Worm (Caenorhabditis elegans) whole organism, midembryonic: ENCODE data around the gene ZC404.1.

Experiments used
- T22C8.4 ChIP-seq: fragments of 200-800 bp; sonication (Bioruptor generic); IDR thresholded peaks from 2 replicates; pipeline ENCODE4 v1.3.6; 2022; ENCODE audit warnings: missing genetic modification characterization, missing compliant biosample characterization
- cog-1 ChIP-seq: sonication (generic microtip); optimal IDR thresholded peaks from 2 replicates; lab custom pipeline; 2016; ENCODE audit warnings: missing genetic modification characterization, missing compliant biosample characterization
- flt-1 ChIP-seq: fragments of 200-800 bp; sonication (Bioruptor generic); IDR thresholded peaks from 2 replicates; pipeline ENCODE4 v1.3.6; 2022; ENCODE audit warnings: missing genetic modification characterization, missing compliant biosample characterization
- klf-2 ChIP-seq: fragments of 200-800 bp; sonication (Bioruptor generic); conservative IDR thresholded peaks from 2 replicates; pipeline ENCODE4 v1.3.6; 2022; ENCODE audit warnings: missing genetic modification reagents, missing genetic modification characterization, missing compliant biosample characterization
- med-1 ChIP-seq: sonication (generic microtip); optimal IDR thresholded peaks from 2 replicates; lab custom pipeline; 2017; ENCODE audit warnings: missing genetic modification characterization, mild to moderate bottlenecking, missing compliant biosample characterization, antibody characterized with exemption, missing genetic modification reagents; ENCODE audit not compliant: insufficient read depth
- ref-1 ChIP-seq: fragments of 200-800 bp; sonication (Bioruptor generic); conservative IDR thresholded peaks from 2 replicates; pipeline ENCODE4 v1.3.6; 2022; ENCODE audit warnings: missing genetic modification reagents, missing genetic modification characterization, missing compliant biosample characterization
- tab-1 ChIP-seq: fragments of 200-800 bp; sonication (Bioruptor generic); IDR thresholded peaks from 2 replicates; pipeline ENCODE4 v1.3.6; 2022; ENCODE audit warnings: missing genetic modification characterization, missing compliant biosample characterization
- ztf-23 ChIP-seq: fragments of 200-800 bp; sonication (Bioruptor generic); IDR thresholded peaks from 2 replicates; pipeline ENCODE4 v1.3.6; 2022; ENCODE audit warnings: missing genetic modification reagents, missing genetic modification characterization, missing compliant biosample characterization
- ztf-29 ChIP-seq: fragments of 200-800 bp; sonication (Bioruptor generic); IDR thresholded peaks from 2 replicates; pipeline ENCODE4 v1.3.6; 2022; ENCODE audit warnings: missing genetic modification reagents, missing genetic modification characterization, missing compliant biosample characterization

The ZC404.1 gene

ce11 chrV:6830755-6831227, 36.8 kb downstream of the ZC404.1 start, which contains the start of gene col-142:
TSS of gene col-142 (plus strand) at chrV:6831177.
- no peak for TF ChIP-seq tab-1 (GFP tag; lab: Robert Waterston, UW)

- TF ChIP-seq T22C8.4 (GFP tag; lab: Robert Waterston, UW), result no peak
- TF ChIP-seq ref-1 (GFP tag; lab: Robert Waterston, UW), result no peak
- TF ChIP-seq tab-1 (GFP tag; lab: Robert Waterston, UW), result no peak
- no peak for TF ChIP-seq cog-1 (tag; lab: Kevin White, UChicago)
- no peak for TF ChIP-seq klf-2 (GFP tag; lab: Robert Waterston, UW)
Measured at ce11 chrV:6831539-6831938, 37.5 kb downstream of the ZC404.1 start.

- TF ChIP-seq ztf-29 (GFP tag; lab: Robert Waterston, UW) (no peak), cog-1 (tag; lab: Kevin White, UChicago) (no peak), tab-1 (GFP tag; lab: Robert Waterston, UW) (no peak), T22C8.4 (GFP tag; lab: Robert Waterston, UW) (no peak), flt-1 (GFP tag; lab: Robert Waterston, UW) (no peak), med-1 (no peak), klf-2 (GFP tag; lab: Robert Waterston, UW) (no peak), ztf-23 (no peak), ref-1 (GFP tag; lab: Robert Waterston, UW) (no peak)
Measured at ce11 chrV:6835242-6835641, 41.3 kb downstream of the ZC404.1 start, which contains the start of the genes T15B7.14 and col-143. TSS of gene T15B7.14 (minus strand) at chrV:6835342. TSS of gene col-143 (plus strand) at chrV:6835635.

ce11 chrV:6836036-6836435, 42.0 kb downstream of the ZC404.1 start:
- TF ChIP-seq ztf-23, result no peak
- TF ChIP-seq ztf-29 (GFP tag; lab: Robert Waterston, UW), result no peak
- no peak for TF ChIP-seq cog-1 (tag; lab: Kevin White, UChicago)
- no peak for TF ChIP-seq T22C8.4 (GFP tag; lab: Robert Waterston, UW)
- TF ChIP-seq tab-1 (GFP tag; lab: Robert Waterston, UW), result no peak
- no peak for TF ChIP-seq med-1
- TF ChIP-seq ref-1 (GFP tag; lab: Robert Waterston, UW), result no peak
- no peak for TF ChIP-seq flt-1 (GFP tag; lab: Robert Waterston, UW)
- no peak for TF ChIP-seq klf-2 (GFP tag; lab: Robert Waterston, UW)

- no peak for TF ChIP-seq tab-1 (GFP tag; lab: Robert Waterston, UW)
Measured at ce11 chrV:6838599-6838998, 44.6 kb downstream of the ZC404.1 start, which contains the start of gene T15B7.15. TSS of gene T15B7.15 (minus strand) at chrV:6838665.

ce11 chrV:6839008-6839407, 45.0 kb downstream of the ZC404.1 start, which contains the start of gene hpo-8:
TSS of gene hpo-8 (plus strand) at chrV:6839289.
- TF ChIP-seq med-1 (no peak), ztf-23 (no peak), tab-1 (GFP tag; lab: Robert Waterston, UW) (no peak), klf-2 (GFP tag; lab: Robert Waterston, UW) (no peak)

- no peak for TF ChIP-seq ztf-29 (GFP tag; lab: Robert Waterston, UW)
Measured at ce11 chrV:6842437-6842836, 48.4 kb downstream of the ZC404.1 start, which contains the start of gene T15B7.1. TSS of gene T15B7.1 (plus strand) at chrV:6842737.
